Fruit fly (Drosophila melanogaster) whole organism, wandering third instar larva: ENCODE data around the gene spg.

Experiments used
- Abd-B ChIP-seq: fragments of >200 bp; optimal IDR thresholded peaks from 2 replicates; lab custom pipeline; 2017; ENCODE audit warnings: missing biosample characterization, missing genetic modification characterization
- CG32264 ChIP-seq: fragments of 200-800 bp; sonication (Bioruptor generic); optimal IDR thresholded peaks from 2 replicates; lab custom pipeline; 2016; ENCODE audit warnings: missing biosample characterization, missing genetic modification characterization
- CG9705 ChIP-seq: fragments of 200-800 bp; sonication (Bioruptor generic); optimal IDR thresholded peaks from 2 replicates; lab custom pipeline; 2018; ENCODE audit warnings: missing biosample characterization, mild to moderate bottlenecking, missing genetic modification characterization
- CrebA ChIP-seq: fragments of 200-800 bp; sonication (Bioruptor generic); optimal IDR thresholded peaks from 2 replicates; lab custom pipeline; 2016; ENCODE audit warnings: missing biosample characterization, mild to moderate bottlenecking, missing genetic modification characterization, borderline replicate concordance
- Dfd ChIP-seq: fragments of >200 bp; optimal IDR thresholded peaks from 2 replicates; lab custom pipeline; 2017; ENCODE audit warnings: missing biosample characterization, missing genetic modification characterization
- Dif ChIP-seq: fragments of 200-275, 200-300 bp; sonication (Bioruptor generic); optimal IDR thresholded peaks from 2 replicates; lab custom pipeline; 2018; ENCODE audit warnings: missing biosample characterization, missing genetic modification characterization; ENCODE audit not compliant: partially characterized antibody
- GATAd ChIP-seq: sonication (Bioruptor generic); optimal IDR thresholded peaks from 2 replicates; lab custom pipeline; 2016; ENCODE audit warnings: missing biosample characterization, missing genetic modification characterization
- HLH106 ChIP-seq: fragments of 200-800 bp; optimal IDR thresholded peaks from 3 replicates; lab custom pipeline; 2019; ENCODE audit warnings: missing biosample characterization, mild to moderate bottlenecking, missing genetic modification characterization, moderate library complexity
- Hnf4 ChIP-seq: fragments of 200-800 bp; sonication (Bioruptor generic); optimal IDR thresholded peaks from 2 replicates; lab custom pipeline; 2016; ENCODE audit warnings: missing biosample characterization, mild to moderate bottlenecking, missing genetic modification characterization
- Hr78 ChIP-seq: fragments of >200 bp; optimal IDR thresholded peaks from 2 replicates; lab custom pipeline; 2017; ENCODE audit warnings: missing biosample characterization, missing genetic modification characterization
- Hr83 ChIP-seq: fragments of 200-300 bp; sonication (Bioruptor generic); optimal IDR thresholded peaks from 2 replicates; lab custom pipeline; 2016; ENCODE audit warnings: missing biosample characterization, mild to moderate bottlenecking, missing genetic modification characterization, moderate library complexity; ENCODE audit not compliant: poor library complexity, severe bottlenecking
- Jra ChIP-seq: sonication (Bioruptor generic); optimal IDR thresholded peaks from 2 replicates; lab custom pipeline; 2016; ENCODE audit warnings: missing biosample characterization, missing genetic modification characterization
- Mio ChIP-seq: sonication (Bioruptor generic); optimal IDR thresholded peaks from 2 replicates; lab custom pipeline; 2016; ENCODE audit warnings: missing biosample characterization, missing genetic modification characterization
- Myc ChIP-seq: fragments of >200 bp; optimal IDR thresholded peaks from 2 replicates; lab custom pipeline; 2017
- N ChIP-seq: fragments of >200 bp; optimal IDR thresholded peaks from 2 replicates; lab custom pipeline; 2018; ENCODE audit warnings: missing biosample characterization, missing external identifiers, missing genetic modification characterization
- OdsH ChIP-seq: fragments of 200-800 bp; sonication (Bioruptor generic); optimal IDR thresholded peaks from 2 replicates; lab custom pipeline; 2016; ENCODE audit warnings: missing biosample characterization, mild to moderate bottlenecking, missing genetic modification characterization
- Rel ChIP-seq, 2 experiments: fragments of 200-800 bp; sonication (Bioruptor generic) in 1 of 2; optimal IDR thresholded peaks; 2 replicates in 1 of 2; 3 replicates in 1 of 2; lab custom pipeline; 2016 to 2019; ENCODE audit warnings: mild to moderate bottlenecking in 2 of 2, missing biosample characterization in 2 of 2, missing genetic modification characterization in 2 of 2, moderate library complexity in 1 of 2
- Sp1 ChIP-seq: fragments of 200-800 bp; sonication (Bioruptor generic); optimal IDR thresholded peaks from 3 replicates; lab custom pipeline; 2019; ENCODE audit warnings: missing biosample characterization, mild to moderate bottlenecking, missing genetic modification characterization, moderate library complexity
- Vsx2 ChIP-seq: fragments of 200-300, 225-300 bp; sonication (Bioruptor generic); optimal IDR thresholded peaks from 2 replicates; lab custom pipeline; 2018; ENCODE audit warnings: missing biosample characterization, missing genetic modification characterization; ENCODE audit not compliant: partially characterized antibody
- br ChIP-seq: fragments of 200-800 bp; sonication (Bioruptor generic); optimal IDR thresholded peaks from 2 replicates; lab custom pipeline; 2016; ENCODE audit warnings: missing biosample characterization, missing genetic modification characterization
- brk ChIP-seq: fragments of 200-800 bp; sonication (Bioruptor generic); optimal IDR thresholded peaks from 2 replicates; lab custom pipeline; 2016; ENCODE audit warnings: missing biosample characterization, mild to moderate bottlenecking, missing genetic modification characterization
- dl ChIP-seq, 2 experiments: fragments of 175-275, 200-275 bp in 1 of 2; fragments of 200-275 bp in 1 of 2; sonication (Bioruptor generic); optimal IDR thresholded peaks; lab custom pipeline; 2018; ENCODE audit warnings: mild to moderate bottlenecking in 2 of 2, missing biosample characterization in 2 of 2, missing genetic modification characterization in 2 of 2, moderate library complexity in 2 of 2; ENCODE audit not compliant: partially characterized antibody in 2 of 2, insufficient read depth in 1 of 2
- dmrt93B ChIP-seq: fragments of 200-800 bp; sonication (Bioruptor generic); optimal IDR thresholded peaks from 2 replicates; lab custom pipeline; 2018; ENCODE audit warnings: missing biosample characterization, mild to moderate bottlenecking, missing genetic modification characterization
- dsf ChIP-seq: sonication (Bioruptor generic); optimal IDR thresholded peaks from 2 replicates; lab custom pipeline; 2016; ENCODE audit warnings: missing biosample characterization, missing genetic modification characterization, borderline replicate concordance
- ey ChIP-seq: fragments of 200-800 bp; sonication (Bioruptor generic); optimal IDR thresholded peaks from 2 replicates; lab custom pipeline; 2016; ENCODE audit warnings: missing biosample characterization, missing genetic modification characterization
- foxo ChIP-seq, 2 experiments: fragments of 200-800 bp; sonication (Bioruptor generic); optimal IDR thresholded peaks; 2 replicates in 1 of 2; 3 replicates in 1 of 2; lab custom pipeline; 2016 to 2017; ENCODE audit warnings: missing biosample characterization in 2 of 2, missing genetic modification characterization in 2 of 2
- fru ChIP-seq: fragments of 200-800 bp; sonication (Bioruptor generic); optimal IDR thresholded peaks from 3 replicates; lab custom pipeline; 2016; ENCODE audit warnings: missing biosample characterization, mild to moderate bottlenecking, missing genetic modification characterization
- h ChIP-seq: fragments of 200-800 bp; sonication (Bioruptor generic); optimal IDR thresholded peaks from 3 replicates; lab custom pipeline; 2016; ENCODE audit warnings: missing biosample characterization, mild to moderate bottlenecking, missing genetic modification characterization
- jim ChIP-seq: fragments of 175-275, 200-325 bp; sonication (Bioruptor generic); optimal IDR thresholded peaks from 2 replicates; lab custom pipeline; 2016; ENCODE audit warnings: missing biosample characterization, mild to moderate bottlenecking, missing genetic modification characterization
- lola ChIP-seq: fragments of >200 bp; optimal IDR thresholded peaks from 2 replicates; lab custom pipeline; 2017; ENCODE audit warnings: missing biosample characterization, missing genetic modification characterization
- pan ChIP-seq: fragments of >200 bp; optimal IDR thresholded peaks from 2 replicates; lab custom pipeline; 2017
- psq ChIP-seq: fragments of 200-800 bp; sonication (Bioruptor generic); optimal IDR thresholded peaks from 3 replicates; lab custom pipeline; 2017; ENCODE audit warnings: missing biosample characterization, mild to moderate bottlenecking, missing genetic modification characterization, moderate library complexity
- rgr ChIP-seq: fragments of 200-800 bp; sonication (Bioruptor generic); optimal IDR thresholded peaks from 3 replicates; lab custom pipeline; 2016; ENCODE audit warnings: missing biosample characterization, mild to moderate bottlenecking, missing genetic modification characterization
- sage ChIP-seq: fragments of 200-800 bp; sonication (Bioruptor generic); optimal IDR thresholded peaks from 2 replicates; lab custom pipeline; 2016; ENCODE audit warnings: missing biosample characterization, mild to moderate bottlenecking, missing genetic modification characterization
- sv ChIP-seq: fragments of 200-800 bp; sonication (Bioruptor generic); optimal IDR thresholded peaks from 3 replicates; lab custom pipeline; 2016; ENCODE audit warnings: missing biosample characterization, missing genetic modification characterization
- tai ChIP-seq: sonication (Bioruptor generic); optimal IDR thresholded peaks from 2 replicates; lab custom pipeline; 2016; ENCODE audit warnings: missing biosample characterization, missing genetic modification characterization
- usp ChIP-seq: fragments of >200 bp; optimal IDR thresholded peaks from 2 replicates; lab custom pipeline; 2017; ENCODE audit warnings: missing biosample characterization, missing genetic modification characterization
- woc ChIP-seq: sonication (Bioruptor generic); optimal IDR thresholded peaks from 2 replicates; lab custom pipeline; 2016; ENCODE audit warnings: missing biosample characterization, mild to moderate bottlenecking, missing genetic modification characterization

Gene spg

dm6 chr3R:28830746-28831145, 14.3 kb upstream of the spg start:
- TF ChIP-seq rgr (peak; percentile 2), Hr83 (no peak), Hr78 (no peak), dmrt93B (no peak), Sp1 (GFP tag; lab: Kevin White, UChicago) (no peak), Myc (lab: Kevin White, UChicago) (no peak), Dif (no peak), tai (GFP tag; lab: Kevin White, UChicago) (no peak), h (no peak), Jra (GFP tag; lab: Kevin White, UChicago) (no peak), OdsH (GFP tag; lab: Kevin White, UChicago) (peak; percentile 16), sage (GFP tag; lab: Kevin White, UChicago) (no peak), HLH106 (peak; percentile 60), N (GFP tag; lab: Kevin White, UChicago) (no peak), Mio (GFP tag; lab: Kevin White, UChicago) (no peak), fru (GFP tag; lab: Kevin White, UChicago) (peak; percentile 49), usp (GFP tag; lab: Kevin White, UChicago) (no peak), dl (GFP tag; optimal IDR thresholded peaks at IDR 0.05; lab: Kevin White, UChicago; ENCODE audit: insufficient read depth in 1 of 2, partially characterized antibody in 2 of 2) (no peak), lola (GFP tag; lab: Kevin White, UChicago) (no peak), jim (GFP tag; lab: Kevin White, UChicago) (no peak), woc (GFP tag; lab: Kevin White, UChicago) (no peak), CG32264 (GFP tag; lab: Kevin White, UChicago) (no peak), Rel (GFP tag; optimal IDR thresholded peaks at IDR 0.05; lab: Kevin White, UChicago) (no peak), Rel (tag; optimal IDR thresholded peaks at IDR 0.05; lab: Kevin White, UChicago) (peak; percentile 64), ey (GFP tag; lab: Kevin White, UChicago) (peak; percentile 45), psq (GFP tag; lab: Kevin White, UChicago) (peak; percentile 7), Abd-B (no peak), Dfd (GFP tag; lab: Kevin White, UChicago) (no peak), GATAd (GFP tag; lab: Kevin White, UChicago) (no peak), pan (lab: Kevin White, UChicago) (no peak), CG9705 (GFP tag; lab: Kevin White, UChicago) (no peak), brk (no peak), br (GFP tag; lab: Kevin White, UChicago) (peak; percentile 44), CrebA (GFP tag; lab: Kevin White, UChicago) (no peak), Hnf4 (GFP tag; lab: Kevin White, UChicago) (no peak), dsf (GFP tag; lab: Kevin White, UChicago) (no peak), sv (GFP tag; lab: Kevin White, UChicago) (no peak), foxo (GFP tag; optimal IDR thresholded peaks at IDR 0.05; lab: Kevin White, UChicago) (no peak), Vsx2 (GFP tag; lab: Kevin White, UChicago) (no peak)

dm6 chr3R:28831172-28831571, 13.9 kb upstream of the spg start:
- peak; percentile 52 for TF ChIP-seq h
- no peak for TF ChIP-seq lola (GFP tag; lab: Kevin White, UChicago)
- TF ChIP-seq br (GFP tag; lab: Kevin White, UChicago) = no peak
- TF ChIP-seq foxo (GFP tag; optimal IDR thresholded peaks at IDR 0.05; lab: Kevin White, UChicago) = peak in 1 of 2 experiments; percentile 21

dm6 chr3R:28831626-28832267, 13.3 kb upstream of the spg start, which contains the start of gene WASp:
Gene WASp (minus strand): TSS chr3R:28832024.
- TF ChIP-seq dsf (GFP tag; lab: Kevin White, UChicago) (no peak), CG32264 (GFP tag; lab: Kevin White, UChicago) (peak; percentile 30), dl (GFP tag; optimal IDR thresholded peaks at IDR 0.05; lab: Kevin White, UChicago; ENCODE audit: insufficient read depth in 1 of 2, partially characterized antibody in 2 of 2) (no peak), Vsx2 (GFP tag; lab: Kevin White, UChicago) (no peak), foxo (GFP tag; optimal IDR thresholded peaks at IDR 0.05; lab: Kevin White, UChicago) (peak in 1 of 2 experiments; percentile 55), Hr83 (peak; percentile 67), Dfd (GFP tag; lab: Kevin White, UChicago) (no peak), psq (GFP tag; lab: Kevin White, UChicago) (peak; percentile 5), CG9705 (GFP tag; lab: Kevin White, UChicago) (peak; percentile 35), OdsH (GFP tag; lab: Kevin White, UChicago) (peak; percentile 43), Mio (GFP tag; lab: Kevin White, UChicago) (no peak), Myc (lab: Kevin White, UChicago) (no peak), Dif (no peak), pan (lab: Kevin White, UChicago) (no peak), h (no peak), GATAd (GFP tag; lab: Kevin White, UChicago) (no peak), jim (GFP tag; lab: Kevin White, UChicago) (no peak), Sp1 (GFP tag; lab: Kevin White, UChicago) (no peak), sage (GFP tag; lab: Kevin White, UChicago) (no peak), N (GFP tag; lab: Kevin White, UChicago) (no peak), brk (no peak), Abd-B (no peak), Rel (GFP tag; optimal IDR thresholded peaks at IDR 0.05; lab: Kevin White, UChicago) (no peak), Rel (tag; optimal IDR thresholded peaks at IDR 0.05; lab: Kevin White, UChicago) (peak; percentile 76), sv (GFP tag; lab: Kevin White, UChicago) (peak; percentile 17), Hnf4 (GFP tag; lab: Kevin White, UChicago) (no peak), usp (GFP tag; lab: Kevin White, UChicago) (no peak), ey (GFP tag; lab: Kevin White, UChicago) (peak; percentile 29), CrebA (GFP tag; lab: Kevin White, UChicago) (no peak), dmrt93B (peak; percentile 62), woc (GFP tag; lab: Kevin White, UChicago) (no peak), lola (GFP tag; lab: Kevin White, UChicago) (no peak), rgr (no peak), tai (GFP tag; lab: Kevin White, UChicago) (no peak), Jra (GFP tag; lab: Kevin White, UChicago) (no peak), br (GFP tag; lab: Kevin White, UChicago) (no peak)
